Worm (Caenorhabditis elegans): Measurements from ENCODE around the gene F56D6.6.

The F56D6.6 gene

ce11 chrIV:3902955-3903354, at the start of gene F56D6.6:
Gene F56D6.6 (plus strand): TSS chrIV:3903255.
- no peak for TF ChIP-seq elt-1 (tag; optimal IDR thresholded peaks at IDR 0.05)
- TF ChIP-seq blmp-1 (tag; optimal IDR thresholded peaks at IDR 0.05; ENCODE audit: insufficient read depth): no peak
- no peak for TF ChIP-seq lin-13 (GFP tag; optimal IDR thresholded peaks at IDR 0.05)
- no peak for TF ChIP-seq Y55F3AM.14 (GFP tag; optimal IDR thresholded peaks at IDR 0.05)
- no peak for TF ChIP-seq ztf-11 (tag; optimal IDR thresholded peaks at IDR 0.05)

- TF ChIP-seq nhr-23 (tag; optimal IDR thresholded peaks at IDR 0.05) (no peak), Y55F3AM.14 (GFP tag; optimal IDR thresholded peaks at IDR 0.05) (no peak)
These were observed 49.5 kb upstream of the F56D6.6 start for ce11 chrIV:3853557-3853956.

ce11 chrIV:3854606-3855005, 48.4 kb upstream of the F56D6.6 start:
- TF ChIP-seq nhr-11 (tag; optimal IDR thresholded peaks at IDR 0.05): no peak
- TF ChIP-seq unc-55 (GFP tag; optimal IDR thresholded peaks at IDR 0.05): peak; percentile 59

ce11 chrIV:3855543-3855942, 47.5 kb upstream of the F56D6.6 start, which contains the start of gene zag-1:
Gene zag-1 (plus strand): TSS chrIV:3855843.
- TF ChIP-seq snpc-4 (tag; optimal IDR thresholded peaks at IDR 0.05): no peak

ce11 chrIV:3856190-3856589, 46.9 kb upstream of the F56D6.6 start:
- TF ChIP-seq mab-5 (tag; optimal IDR thresholded peaks at IDR 0.05) (peak; percentile 62), nhr-25 (tag; optimal IDR thresholded peaks at IDR 0.05) (no peak)

- TF ChIP-seq nhr-10 (tag; optimal IDR thresholded peaks at IDR 0.05) (no peak), gmeb-1 (tag; optimal IDR thresholded peaks at IDR 0.05) (no peak), unc-62 (GFP tag; optimal IDR thresholded peaks at IDR 0.05) (no peak), lsy-2 (tag; optimal IDR thresholded peaks at IDR 0.05) (no peak), lin-13 (GFP tag; optimal IDR thresholded peaks at IDR 0.05) (no peak), sma-9 (GFP tag; optimal IDR thresholded peaks at IDR 0.05) (no peak), sma-9 (tag; optimal IDR thresholded peaks at IDR 0.05) (no peak), mab-5 (tag; optimal IDR thresholded peaks at IDR 0.05) (peak; percentile 81), C34F6.9 (tag; optimal IDR thresholded peaks at IDR 0.05) (no peak), nhr-237 (tag; optimal IDR thresholded peaks at IDR 0.05) (no peak), Y55F3AM.14 (GFP tag; optimal IDR thresholded peaks at IDR 0.05) (no peak), aly-2 (tag; optimal IDR thresholded peaks at IDR 0.05) (no peak), nhr-6 (tag; optimal IDR thresholded peaks at IDR 0.05) (no peak), lin-39 (tag; optimal IDR thresholded peaks at IDR 0.05) (peak; percentile 49)
These were observed 45.0 kb upstream of the F56D6.6 start for ce11 chrIV:3857999-3858552.

ce11 chrIV:3859552-3859951, 43.5 kb upstream of the F56D6.6 start:
- TF ChIP-seq fos-1 (tag; optimal IDR thresholded peaks at IDR 0.05): no peak
- no peak for TF ChIP-seq elt-1 (tag; optimal IDR thresholded peaks at IDR 0.05)
- no peak for TF ChIP-seq skn-1 (tag; optimal IDR thresholded peaks at IDR 0.05)
- TF ChIP-seq dmd-4 (tag; optimal IDR thresholded peaks at IDR 0.05): no peak
- no peak for TF ChIP-seq F13H6.1 (tag; optimal IDR thresholded peaks at IDR 0.05)
- TF ChIP-seq C34F6.9 (tag; optimal IDR thresholded peaks at IDR 0.05): no peak
- TF ChIP-seq nhr-77 (tag; optimal IDR thresholded peaks at IDR 0.05): no peak
- no peak for TF ChIP-seq lin-13 (GFP tag; optimal IDR thresholded peaks at IDR 0.05)
- TF ChIP-seq ama-1 (optimal IDR thresholded peaks at IDR 0.05): no peak
- no peak for TF ChIP-seq lsy-2 (tag; optimal IDR thresholded peaks at IDR 0.05)
- no peak for TF ChIP-seq unc-55 (GFP tag; optimal IDR thresholded peaks at IDR 0.05)

- TF ChIP-seq mdl-1 (tag; optimal IDR thresholded peaks at IDR 0.05) (no peak), ceh-16 (tag; optimal IDR thresholded peaks at IDR 0.05) (no peak), unc-55 (GFP tag; optimal IDR thresholded peaks at IDR 0.05) (no peak), lin-13 (GFP tag; optimal IDR thresholded peaks at IDR 0.05) (no peak), Y55F3AM.14 (GFP tag; optimal IDR thresholded peaks at IDR 0.05) (no peak), mbf-1 (tag; optimal IDR thresholded peaks at IDR 0.05) (no peak), snpc-4 (tag; optimal IDR thresholded peaks at IDR 0.05) (no peak), nhr-237 (tag; optimal IDR thresholded peaks at IDR 0.05) (no peak), ztf-1 (GFP tag; conservative IDR thresholded peaks at IDR 0.05) (no peak), nhr-25 (tag; optimal IDR thresholded peaks at IDR 0.05) (no peak), peb-1 (tag; optimal IDR thresholded peaks at IDR 0.05) (no peak), nhr-23 (tag; optimal IDR thresholded peaks at IDR 0.05) (no peak), blmp-1 (tag; optimal IDR thresholded peaks at IDR 0.05; ENCODE audit: insufficient read depth) (no peak), R02D3.7 (tag; optimal IDR thresholded peaks at IDR 0.05) (no peak), crh-2 (tag; optimal IDR thresholded peaks at IDR 0.05) (no peak), elt-1 (tag; optimal IDR thresholded peaks at IDR 0.05) (no peak), unc-39 (tag; optimal IDR thresholded peaks at IDR 0.05) (no peak)
These were observed 42.6 kb upstream of the F56D6.6 start for ce11 chrIV:3860419-3860818.

All from whole organism, L2 larva.